Worm (Caenorhabditis elegans): ENCODE data around the gene clec-156.

Gene clec-156

ce11 chrIII:4842173-4842572, at the start of gene clec-156:
clec-156 (minus strand) TSS chrIII:4842273.
- TF ChIP-seq him-1 (tag; optimal IDR thresholded peaks at IDR 0.05), result no peak
- TF ChIP-seq dao-5 (tag; optimal IDR thresholded peaks at IDR 0.05), result no peak
- no peak for TF ChIP-seq W03F9.2 (tag; optimal IDR thresholded peaks at IDR 0.05)

- no peak for TF ChIP-seq dao-5 (tag; optimal IDR thresholded peaks at IDR 0.05)
- TF ChIP-seq W03F9.2 (tag; optimal IDR thresholded peaks at IDR 0.05), result no peak
- TF ChIP-seq him-1 (tag; optimal IDR thresholded peaks at IDR 0.05), result no peak
Measured at ce11 chrIII:4890997-4891396, 48.9 kb upstream of the clec-156 start, which contains the start of gene F26F4.5. F26F4.5 (minus strand) TSS chrIII:4891252.

ce11 chrIII:4887291-4887690, 45.2 kb upstream of the clec-156 start, which contains the start of gene clec-6:
clec-6 (minus strand) TSS chrIII:4887444.
- TF ChIP-seq him-1 (tag; optimal IDR thresholded peaks at IDR 0.05) (no peak), dao-5 (tag; optimal IDR thresholded peaks at IDR 0.05) (no peak), W03F9.2 (tag; optimal IDR thresholded peaks at IDR 0.05) (no peak)

ce11 chrIII:4883429-4883828, 41.4 kb upstream of the clec-156 start, which contains the start of gene clec-5:
clec-5 (minus strand) TSS chrIII:4883606.
- TF ChIP-seq dao-5 (tag; optimal IDR thresholded peaks at IDR 0.05), result no peak
- no peak for TF ChIP-seq him-1 (tag; optimal IDR thresholded peaks at IDR 0.05)
- TF ChIP-seq W03F9.2 (tag; optimal IDR thresholded peaks at IDR 0.05), result no peak

- TF ChIP-seq W03F9.2 (tag; optimal IDR thresholded peaks at IDR 0.05), result no peak
- no peak for TF ChIP-seq him-1 (tag; optimal IDR thresholded peaks at IDR 0.05)
- no peak for TF ChIP-seq dao-5 (tag; optimal IDR thresholded peaks at IDR 0.05)
Measured at ce11 chrIII:4881955-4882354, 39.9 kb upstream of the clec-156 start.

ce11 chrIII:4879445-4879844, 37.4 kb upstream of the clec-156 start, which contains the start of gene C35D10.1:
C35D10.1 (plus strand) TSS chrIII:4879745.
- no peak for TF ChIP-seq W03F9.2 (tag; optimal IDR thresholded peaks at IDR 0.05)
- no peak for TF ChIP-seq dao-5 (tag; optimal IDR thresholded peaks at IDR 0.05)
- no peak for TF ChIP-seq him-1 (tag; optimal IDR thresholded peaks at IDR 0.05)

ce11 chrIII:4878281-4878680, 36.2 kb upstream of the clec-156 start, which contains the start of the genes tost-1 and arx-6:
tost-1 (minus strand) TSS chrIII:4878311.
arx-6 (plus strand) TSS chrIII:4878658.
- no peak for TF ChIP-seq dao-5 (tag; optimal IDR thresholded peaks at IDR 0.05)
- no peak for TF ChIP-seq him-1 (tag; optimal IDR thresholded peaks at IDR 0.05)
- no peak for TF ChIP-seq W03F9.2 (tag; optimal IDR thresholded peaks at IDR 0.05)

ce11 chrIII:4875663-4876062, 33.6 kb upstream of the clec-156 start:
- TF ChIP-seq him-1 (tag; optimal IDR thresholded peaks at IDR 0.05), result no peak
- no peak for TF ChIP-seq dao-5 (tag; optimal IDR thresholded peaks at IDR 0.05)
- no peak for TF ChIP-seq W03F9.2 (tag; optimal IDR thresholded peaks at IDR 0.05)

- TF ChIP-seq W03F9.2 (tag; optimal IDR thresholded peaks at IDR 0.05) (no peak), dao-5 (tag; optimal IDR thresholded peaks at IDR 0.05) (no peak), him-1 (tag; optimal IDR thresholded peaks at IDR 0.05) (no peak)
Measured at ce11 chrIII:4874671-4875070, 32.6 kb upstream of the clec-156 start, which contains the start of gene C35D10.12. C35D10.12 (minus strand) TSS chrIII:4874771.

- no peak for TF ChIP-seq W03F9.2 (tag; optimal IDR thresholded peaks at IDR 0.05)
- TF ChIP-seq him-1 (tag; optimal IDR thresholded peaks at IDR 0.05), result no peak
- no peak for TF ChIP-seq dao-5 (tag; optimal IDR thresholded peaks at IDR 0.05)
Measured at ce11 chrIII:4873395-4873794, 31.3 kb upstream of the clec-156 start.

ce11 chrIII:4870478-4870877, 28.4 kb upstream of the clec-156 start, which contains the start of gene gipc-1:
gipc-1 (plus strand) TSS chrIII:4870778.
- TF ChIP-seq him-1 (tag; optimal IDR thresholded peaks at IDR 0.05) (no peak), W03F9.2 (tag; optimal IDR thresholded peaks at IDR 0.05) (no peak), dao-5 (tag; optimal IDR thresholded peaks at IDR 0.05) (no peak)

- TF ChIP-seq him-1 (tag; optimal IDR thresholded peaks at IDR 0.05), result no peak
- TF ChIP-seq dao-5 (tag; optimal IDR thresholded peaks at IDR 0.05), result no peak
- TF ChIP-seq W03F9.2 (tag; optimal IDR thresholded peaks at IDR 0.05), result no peak
Measured at ce11 chrIII:4868643-4869042, 26.6 kb upstream of the clec-156 start, which contains the start of the genes msd-4 and C35D10.3. msd-4 (minus strand) TSS chrIII:4868743. C35D10.3 (plus strand) TSS chrIII:4868921.

ce11 chrIII:4866762-4867161, 24.7 kb upstream of the clec-156 start, which contains the start of gene C35D10.17:
C35D10.17 (plus strand) TSS chrIII:4867062.
- TF ChIP-seq him-1 (tag; optimal IDR thresholded peaks at IDR 0.05) (no peak), W03F9.2 (tag; optimal IDR thresholded peaks at IDR 0.05) (no peak), dao-5 (tag; optimal IDR thresholded peaks at IDR 0.05) (no peak)

- TF ChIP-seq dao-5 (tag; optimal IDR thresholded peaks at IDR 0.05) (no peak), him-1 (tag; optimal IDR thresholded peaks at IDR 0.05) (no peak), W03F9.2 (tag; optimal IDR thresholded peaks at IDR 0.05) (no peak)
Measured at ce11 chrIII:4863127-4863526, 21.1 kb upstream of the clec-156 start, which contains the start of gene coq-8. coq-8 (plus strand) TSS chrIII:4863427.
